Worm (Caenorhabditis elegans) whole organism, young adult: ENCODE measurements around the gene ceh-43.

ENCODE experiments used
- C17E4.6 ChIP-seq: fragments of 200-800 bp; sonication (Bioruptor generic); IDR thresholded peaks from 2 replicates; pipeline ENCODE4 v1.3.6; 2022; ENCODE audit warnings: missing genetic modification reagents, missing genetic modification characterization, missing compliant biosample characterization
- D2030.7 ChIP-seq: fragments of 200-800 bp; sonication (Bioruptor generic); IDR thresholded peaks from 2 replicates; pipeline ENCODE4 v1.3.6; 2022; ENCODE audit warnings: missing genetic modification reagents, missing genetic modification characterization, missing compliant biosample characterization
- F22D6.2 ChIP-seq: sonication (generic microtip); optimal IDR thresholded peaks from 2 replicates; lab custom pipeline; 2016; ENCODE audit warnings: mild to moderate bottlenecking, missing genetic modification characterization, missing compliant biosample characterization
- F33H1.4 ChIP-seq: fragments of 200-800 bp; sonication (Bioruptor generic); IDR thresholded peaks from 2 replicates; pipeline ENCODE4 v1.3.6; 2022; ENCODE audit warnings: missing genetic modification reagents, missing genetic modification characterization, missing compliant biosample characterization
- F37B4.10 ChIP-seq: fragments of 200-800 bp; sonication (Bioruptor generic); IDR thresholded peaks from 2 replicates; pipeline ENCODE4 v1.3.6; 2022; ENCODE audit warnings: missing genetic modification characterization, missing compliant biosample characterization
- F39B2.1 ChIP-seq: fragments of 200-800 bp; sonication (Bioruptor generic); IDR thresholded peaks from 2 replicates; pipeline ENCODE4 v1.3.6; 2022; ENCODE audit warnings: missing genetic modification reagents, missing genetic modification characterization, missing compliant biosample characterization
- F55B11.4 ChIP-seq: sonication (generic microtip); optimal IDR thresholded peaks from 2 replicates; lab custom pipeline; 2016; ENCODE audit warnings: missing compliant biosample characterization, missing genetic modification characterization, borderline replicate concordance; ENCODE audit not compliant: insufficient read depth
- F57A8.1 ChIP-seq: fragments of 200-800 bp; sonication (Bioruptor generic); optimal IDR thresholded peaks from 2 replicates; lab custom pipeline; 2018; ENCODE audit warnings: mild to moderate bottlenecking, missing genetic modification characterization, moderate library complexity, missing compliant biosample characterization
- F57C9.4 ChIP-seq: sonication (generic microtip); optimal IDR thresholded peaks from 2 replicates; lab custom pipeline; 2017; ENCODE audit warnings: mild to moderate bottlenecking, missing genetic modification characterization, missing compliant biosample characterization
- K12H6.12 ChIP-seq: fragments of 200-800 bp; sonication (Bioruptor generic); optimal IDR thresholded peaks from 2 replicates; lab custom pipeline; 2018; ENCODE audit warnings: mild to moderate bottlenecking, missing genetic modification characterization, missing compliant biosample characterization
- Y53F4B.3 ChIP-seq: fragments of 200-800 bp; sonication (Bioruptor generic); IDR thresholded peaks from 2 replicates; pipeline ENCODE4 v1.3.6; 2022; ENCODE audit warnings: missing genetic modification reagents, missing genetic modification characterization, missing compliant biosample characterization
- Y53G8AR.9 ChIP-seq: fragments of 200-800 bp; sonication (Bioruptor generic); conservative IDR thresholded peaks from 2 replicates; pipeline ENCODE4 v1.3.6; 2022; ENCODE audit warnings: missing genetic modification reagents, missing genetic modification characterization, missing compliant biosample characterization
- Y79H2A.3 ChIP-seq: fragments of 200-800 bp; sonication (Bioruptor generic); conservative IDR thresholded peaks from 2 replicates; pipeline ENCODE4 v1.3.6; 2022; ENCODE audit warnings: missing genetic modification reagents, missing genetic modification characterization, missing compliant biosample characterization
- akir-1 ChIP-seq: fragments of 200-800 bp; sonication (Bioruptor generic); optimal IDR thresholded peaks from 2 replicates; lab custom pipeline; 2018; ENCODE audit warnings: mild to moderate bottlenecking, missing genetic modification characterization, moderate library complexity, missing compliant biosample characterization
- aptf-3 ChIP-seq: fragments of 200-800 bp; sonication (Bioruptor generic); IDR thresholded peaks from 2 replicates; pipeline ENCODE4 v1.3.6; 2022; ENCODE audit warnings: missing genetic modification characterization, missing compliant biosample characterization
- athp-1 ChIP-seq: sonication (generic microtip); optimal IDR thresholded peaks from 2 replicates; lab custom pipeline; 2017; ENCODE audit warnings: mild to moderate bottlenecking, missing genetic modification characterization, missing compliant biosample characterization
- bed-2 ChIP-seq: fragments of 200-800 bp; sonication (Bioruptor generic); IDR thresholded peaks from 2 replicates; pipeline ENCODE4 v1.3.6; 2022; ENCODE audit warnings: missing genetic modification reagents, missing genetic modification characterization, missing compliant biosample characterization
- ceh-27 ChIP-seq: fragments of 200-800 bp; sonication (Bioruptor generic); optimal IDR thresholded peaks from 2 replicates; lab custom pipeline; 2018; ENCODE audit warnings: mild to moderate bottlenecking, missing genetic modification characterization, moderate library complexity, missing compliant biosample characterization
- ceh-79 ChIP-seq: sonication (generic microtip); optimal IDR thresholded peaks from 2 replicates; lab custom pipeline; 2017; ENCODE audit warnings: mild to moderate bottlenecking, missing genetic modification characterization, missing compliant biosample characterization
- ceh-91 ChIP-seq: fragments of 200-800 bp; sonication (Bioruptor generic); IDR thresholded peaks from 2 replicates; pipeline ENCODE4 v1.3.6; 2022; ENCODE audit warnings: missing genetic modification reagents, missing genetic modification characterization, missing compliant biosample characterization
- dpff-1 ChIP-seq: sonication (generic microtip); optimal IDR thresholded peaks from 2 replicates; lab custom pipeline; 2017; ENCODE audit warnings: mild to moderate bottlenecking, missing genetic modification characterization, missing compliant biosample characterization
- efl-1 ChIP-seq: fragments of 150-350 bp; optimal IDR thresholded peaks from 2 replicates; lab custom pipeline; 2014; ENCODE audit warnings: missing biosample characterization, missing genetic modification reagents, missing genetic modification characterization
- egl-18 ChIP-seq: fragments of 200-800 bp; sonication (Bioruptor generic); IDR thresholded peaks from 2 replicates; pipeline ENCODE4 v1.3.6; 2022; ENCODE audit warnings: missing genetic modification reagents, missing genetic modification characterization, missing compliant biosample characterization
- gei-17 ChIP-seq: fragments of 200-800 bp; sonication (Bioruptor generic); optimal IDR thresholded peaks from 2 replicates; lab custom pipeline; 2018; ENCODE audit warnings: mild to moderate bottlenecking, missing genetic modification characterization, missing compliant biosample characterization
- hmg-20 ChIP-seq: fragments of 200-800 bp; sonication (Bioruptor generic); IDR thresholded peaks from 2 replicates; pipeline ENCODE4 v1.3.6; 2022; ENCODE audit warnings: missing genetic modification reagents, missing genetic modification characterization, missing compliant biosample characterization
- hsf-1 ChIP-seq: fragments of 200-800 bp; sonication (Bioruptor generic); IDR thresholded peaks from 2 replicates; pipeline ENCODE4 v1.3.6; 2022; ENCODE audit warnings: missing genetic modification reagents, missing genetic modification characterization, missing compliant biosample characterization
- lag-1 ChIP-seq: fragments of 200-800 bp; sonication (Bioruptor generic); IDR thresholded peaks from 2 replicates; pipeline ENCODE4 v1.3.6; 2022; ENCODE audit warnings: missing genetic modification reagents, missing genetic modification characterization, missing compliant biosample characterization
- let-526 ChIP-seq: fragments of 200-800 bp; sonication (Bioruptor generic); IDR thresholded peaks from 2 replicates; pipeline ENCODE4 v1.3.6; 2022; ENCODE audit warnings: missing genetic modification reagents, missing genetic modification characterization, missing compliant biosample characterization
- madf-6 ChIP-seq: fragments of 200-800 bp; sonication (Bioruptor generic); IDR thresholded peaks from 2 replicates; pipeline ENCODE4 v1.3.6; 2022; ENCODE audit warnings: missing genetic modification reagents, missing genetic modification characterization, missing compliant biosample characterization
- madf-8 ChIP-seq: fragments of 200-800 bp; sonication (Bioruptor generic); conservative IDR thresholded peaks from 2 replicates; pipeline ENCODE4 v1.3.6; 2022; ENCODE audit warnings: missing genetic modification reagents, missing genetic modification characterization, missing compliant biosample characterization
- mes-4 ChIP-seq: sonication (generic microtip); optimal IDR thresholded peaks from 2 replicates; lab custom pipeline; 2016; ENCODE audit warnings: missing genotype, missing genetic modification characterization, missing compliant biosample characterization
- mxl-1 ChIP-seq: sonication (generic microtip); optimal IDR thresholded peaks from 2 replicates; lab custom pipeline; 2016; ENCODE audit warnings: missing genetic modification characterization, missing compliant biosample characterization
- nfyb-1 ChIP-seq: fragments of 200-800 bp; sonication (Bioruptor generic); IDR thresholded peaks from 2 replicates; pipeline ENCODE4 v1.3.6; 2022; ENCODE audit warnings: missing genetic modification reagents, missing genetic modification characterization, missing compliant biosample characterization
- nhr-120 ChIP-seq: fragments of 200-800 bp; sonication (Bioruptor generic); IDR thresholded peaks from 2 replicates; pipeline ENCODE4 v1.3.6; 2022; ENCODE audit warnings: missing genetic modification characterization, missing compliant biosample characterization
- nhr-27 ChIP-seq: fragments of 200-800 bp; sonication (Bioruptor generic); optimal IDR thresholded peaks from 2 replicates; lab custom pipeline; 2018; ENCODE audit warnings: mild to moderate bottlenecking, missing genetic modification characterization, moderate library complexity, missing compliant biosample characterization
- nhr-80 ChIP-seq: sonication (generic microtip); optimal IDR thresholded peaks from 2 replicates; lab custom pipeline; 2016; ENCODE audit warnings: missing genetic modification characterization, missing compliant biosample characterization
- nhr-90 ChIP-seq: sonication (generic microtip); optimal IDR thresholded peaks from 2 replicates; lab custom pipeline; 2016; ENCODE audit warnings: missing genotype, mild to moderate bottlenecking, missing genetic modification characterization, missing compliant biosample characterization
- repo-1 ChIP-seq: sonication (generic microtip); optimal IDR thresholded peaks from 2 replicates; lab custom pipeline; 2017; ENCODE audit warnings: mild to moderate bottlenecking, missing genetic modification characterization, missing compliant biosample characterization
- rpc-1 ChIP-seq, 2 experiments: fragments of 150-350 bp in 1 of 2; sonication (generic microtip) in 1 of 2; optimal IDR thresholded peaks; 2 replicates each; lab custom pipeline; 2014 to 2018; ENCODE audit warnings: missing biosample characterization in 1 of 2, missing genetic modification characterization in 1 of 2, missing genetic modification reagents in 1 of 2, missing genotype in 1 of 2
- sea-2 ChIP-seq: fragments of 200-800 bp; sonication (Bioruptor generic); IDR thresholded peaks from 2 replicates; pipeline ENCODE4 v1.3.6; 2022; ENCODE audit warnings: missing genetic modification characterization, missing compliant biosample characterization
- snpc-1.1 ChIP-seq: sonication (generic microtip); optimal IDR thresholded peaks from 2 replicates; lab custom pipeline; 2017; ENCODE audit warnings: missing genetic modification characterization, mild to moderate bottlenecking, missing compliant biosample characterization, antibody characterized with exemption, moderate library complexity, missing genotype, missing genetic modification reagents; ENCODE audit not compliant: insufficient read depth
- snpc-4 ChIP-seq, 5 experiments: fragments of 150-350 bp in 1 of 5; sonication (generic microtip) in 4 of 5; optimal IDR thresholded peaks; 2 replicates each; lab custom pipeline; 2014 to 2018; ENCODE audit warnings: missing genetic modification characterization in 5 of 5, missing biosample characterization in 3 of 5, antibody characterized with exemption in 2 of 5, mild to moderate bottlenecking in 2 of 5, missing compliant biosample characterization in 2 of 5, missing genotype in 2 of 5, moderate library complexity in 2 of 5, missing genetic modification reagents in 1 of 5
- xnd-1 ChIP-seq: sonication (generic microtip); optimal IDR thresholded peaks from 2 replicates; lab custom pipeline; 2016; ENCODE audit warnings: missing genotype, missing genetic modification reagents, missing genetic modification characterization, missing compliant biosample characterization
- zfh-2 ChIP-seq: fragments of 200-800 bp; sonication (Bioruptor generic); conservative IDR thresholded peaks from 2 replicates; pipeline ENCODE4 v1.3.6; 2022; ENCODE audit warnings: missing genetic modification reagents, missing genetic modification characterization, missing compliant biosample characterization
- ztf-18 ChIP-seq: sonication (generic microtip); optimal IDR thresholded peaks from 2 replicates; lab custom pipeline; 2016; ENCODE audit warnings: missing genotype, mild to moderate bottlenecking, missing genetic modification characterization, missing compliant biosample characterization
- ztf-22 ChIP-seq: fragments of 200-800 bp; sonication (Bioruptor generic); optimal IDR thresholded peaks from 2 replicates; lab custom pipeline; 2018; ENCODE audit warnings: mild to moderate bottlenecking, missing genetic modification characterization, moderate library complexity, missing compliant biosample characterization
- ztf-25 ChIP-seq: fragments of 200-800 bp; sonication (Bioruptor generic); IDR thresholded peaks from 2 replicates; pipeline ENCODE4 v1.3.6; 2022; ENCODE audit warnings: missing genetic modification reagents, missing genetic modification characterization, missing compliant biosample characterization

The ceh-43 gene

DNA sequence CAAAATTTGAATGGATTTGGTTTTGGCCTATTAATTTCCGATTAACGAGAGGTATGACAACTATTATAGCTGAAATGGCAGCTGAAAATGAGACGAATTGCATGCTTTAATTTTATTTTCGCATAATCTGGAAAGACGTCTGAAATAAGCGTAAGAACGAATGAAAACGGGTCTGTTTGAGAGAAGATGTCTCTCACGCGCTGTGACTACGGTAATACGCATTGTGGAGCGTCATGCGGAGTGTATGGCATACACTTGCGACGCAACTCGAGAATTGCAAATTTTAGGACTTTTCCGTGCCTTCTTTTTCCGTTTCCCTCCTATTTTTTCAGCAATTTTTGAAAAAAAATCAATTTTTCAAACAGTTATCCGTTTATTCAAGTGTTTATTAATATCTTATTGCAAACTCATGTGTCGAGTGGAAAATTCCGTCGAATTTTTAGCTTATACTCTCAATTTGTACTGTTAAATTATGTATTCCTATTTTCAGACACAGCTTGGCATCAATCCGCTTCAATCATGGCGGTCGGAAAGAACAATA, 25.8 kb upstream of the ceh-43 start, which contains the start of gene rps-1:
Gene rps-1, plus strand, starts transcription at position 491 of the 541 bp plus-strand sequence.
- TF ChIP-seq F39B2.1 (GFP tag; lab: Robert Waterston, UW) (peak; percentile 63; the same call in 1 of the 2 replicates), ztf-25 (GFP tag; lab: Robert Waterston, UW) (peak; percentile 24; the same call in 1 of the 2 replicates), zfh-2 (GFP tag; lab: Robert Waterston, UW) (peak; percentile 78; the same call in 1 of the 2 replicates), lag-1 (GFP tag; lab: Robert Waterston, UW) (peak; percentile 78; the same call in 1 of the 2 replicates), nhr-90 (tag; lab: Kevin White, UChicago) (peak; percentile 82), F33H1.4 (GFP tag; lab: Robert Waterston, UW) (peak; percentile 87), Y53G8AR.9 (GFP tag; lab: Robert Waterston, UW) (peak; percentile 99), F57C9.4 (peak; percentile 31), efl-1 (peak; percentile 85), mxl-1 (no peak), Y79H2A.3 (GFP tag; lab: Robert Waterston, UW) (peak; percentile 65; the same call in 1 of the 2 replicates), aptf-3 (GFP tag; lab: Robert Waterston, UW) (peak; percentile 72; the same call in 1 of the 2 replicates), ztf-22 (peak; percentile 88), akir-1 (GFP tag; lab: Kevin White, UChicago) (peak; percentile 81), K12H6.12 (tag; lab: Kevin White, UChicago) (peak; percentile 97), sea-2 (GFP tag; lab: Robert Waterston, UW) (peak; percentile 78; the same call in 1 of the 2 replicates), gei-17 (GFP tag; lab: Kevin White, UChicago) (peak; percentile 90), dpff-1 (tag; lab: Kevin White, UChicago) (no peak), Y53F4B.3 (peak; percentile 61; the same call in 1 of the 2 replicates), C17E4.6 (GFP tag; lab: Robert Waterston, UW) (peak; percentile 96), snpc-1.1 (peak; percentile 80), ceh-91 (GFP tag; lab: Robert Waterston, UW) (peak; percentile 89), D2030.7 (GFP tag; lab: Robert Waterston, UW) (peak; percentile 92), nhr-120 (no peak), xnd-1 (tag; lab: Kevin White, UChicago) (peak; percentile 76), nhr-80 (peak; percentile 95), hmg-20 (GFP tag; lab: Robert Waterston, UW) (peak; percentile 96), egl-18 (GFP tag; lab: Robert Waterston, UW) (peak; percentile 90), madf-8 (GFP tag; lab: Robert Waterston, UW) (peak; percentile 79), F22D6.2 (tag; lab: Kevin White, UChicago) (peak; percentile 91), nfyb-1 (GFP tag; lab: Robert Waterston, UW) (peak; percentile 99), repo-1 (tag; lab: Kevin White, UChicago) (peak; percentile 98), mes-4 (tag; lab: Kevin White, UChicago) (no peak), bed-2 (GFP tag; lab: Robert Waterston, UW) (peak; percentile 68; the same call in 1 of the 2 replicates), hsf-1 (GFP tag; lab: Robert Waterston, UW) (peak; percentile 88), snpc-4 (GFP tag; optimal IDR thresholded peaks at IDR 0.05; lab: Kevin White, UChicago) (peak; percentile 86), snpc-4 (tag; optimal IDR thresholded peaks at IDR 0.05; lab: Kevin White, UChicago) (peak; percentile 79 to 92 (median 90)), ztf-18 (tag; lab: Kevin White, UChicago) (peak; percentile 89), F55B11.4 (tag; lab: Kevin White, UChicago) (no peak), F57A8.1 (GFP tag; lab: Kevin White, UChicago) (no peak), rpc-1 (optimal IDR thresholded peaks at IDR 0.05; lab: Kevin White, UChicago) (peak; percentile 38), rpc-1 (tag; optimal IDR thresholded peaks at IDR 0.05; lab: Kevin White, UChicago) (peak; percentile 6), ceh-27 (GFP tag; lab: Kevin White, UChicago) (peak; percentile 99), let-526 (GFP tag; lab: Robert Waterston, UW) (peak; percentile 95), ceh-79 (tag; lab: Kevin White, UChicago) (peak; percentile 80), madf-6 (GFP tag; lab: Robert Waterston, UW) (peak; percentile 95), nhr-27 (tag; lab: Kevin White, UChicago) (peak; percentile 84), F37B4.10 (GFP tag; lab: Robert Waterston, UW) (0 out of 2 replicates have a peak, but pooled peaks have one; percentile 91), athp-1 (peak; percentile 90)
